Worm (Caenorhabditis elegans) whole organism, young adult: Measurements from ENCODE around the gene F28D1.6.

Experiments used
- B0035.1 ChIP-seq: sonication (generic microtip); optimal IDR thresholded peaks from 2 replicates; lab custom pipeline; 2016; ENCODE audit warnings: missing genetic modification characterization, mild to moderate bottlenecking, missing compliant biosample characterization, missing genotype, missing genetic modification reagents
- B0261.1 ChIP-seq: sonication (generic microtip); optimal IDR thresholded peaks from 2 replicates; lab custom pipeline; 2016; ENCODE audit warnings: mild to moderate bottlenecking, missing genetic modification characterization, moderate library complexity, missing compliant biosample characterization
- B0336.3 ChIP-seq: fragments of 200-800 bp; sonication (Bioruptor generic); IDR thresholded peaks from 2 replicates; pipeline ENCODE4 v1.3.6; 2022; ENCODE audit warnings: missing genetic modification characterization, missing compliant biosample characterization
- C06A6.2 ChIP-seq: fragments of 200-800 bp; sonication (Bioruptor generic); conservative IDR thresholded peaks from 2 replicates; pipeline ENCODE4 v1.3.6; 2022; ENCODE audit warnings: missing genetic modification characterization, missing compliant biosample characterization
- C17E4.6 ChIP-seq: fragments of 200-800 bp; sonication (Bioruptor generic); IDR thresholded peaks from 2 replicates; pipeline ENCODE4 v1.3.6; 2022; ENCODE audit warnings: missing genetic modification reagents, missing genetic modification characterization, missing compliant biosample characterization
- D2030.7 ChIP-seq: fragments of 200-800 bp; sonication (Bioruptor generic); IDR thresholded peaks from 2 replicates; pipeline ENCODE4 v1.3.6; 2022; ENCODE audit warnings: missing genetic modification reagents, missing genetic modification characterization, missing compliant biosample characterization
- F10E7.11 ChIP-seq: sonication (generic microtip); optimal IDR thresholded peaks from 2 replicates; lab custom pipeline; 2017; ENCODE audit warnings: mild to moderate bottlenecking, missing genetic modification characterization, moderate library complexity, missing compliant biosample characterization
- F39B2.1 ChIP-seq: fragments of 200-800 bp; sonication (Bioruptor generic); IDR thresholded peaks from 2 replicates; pipeline ENCODE4 v1.3.6; 2022; ENCODE audit warnings: missing genetic modification reagents, missing genetic modification characterization, missing compliant biosample characterization
- F52B5.7 ChIP-seq: sonication (generic microtip); optimal IDR thresholded peaks from 2 replicates; lab custom pipeline; 2016; ENCODE audit warnings: mild to moderate bottlenecking, missing genetic modification characterization, missing compliant biosample characterization
- F57C9.4 ChIP-seq: sonication (generic microtip); optimal IDR thresholded peaks from 2 replicates; lab custom pipeline; 2017; ENCODE audit warnings: mild to moderate bottlenecking, missing genetic modification characterization, missing compliant biosample characterization
- T26A5.8 ChIP-seq: sonication (generic microtip); optimal IDR thresholded peaks from 2 replicates; lab custom pipeline; 2016; ENCODE audit warnings: missing genetic modification characterization, missing compliant biosample characterization
- Y56A3A.18 ChIP-seq: fragments of 200-800 bp; sonication (Bioruptor generic); IDR thresholded peaks from 2 replicates; pipeline ENCODE4 v1.3.6; 2022; ENCODE audit warnings: missing genetic modification reagents, missing genetic modification characterization, missing compliant biosample characterization
- Y95B8A.8 ChIP-seq: fragments of 200-800 bp; sonication (Bioruptor generic); IDR thresholded peaks from 2 replicates; pipeline ENCODE4 v1.3.6; 2022; ENCODE audit warnings: missing genetic modification reagents, missing genetic modification characterization, missing compliant biosample characterization
- ZK185.1 ChIP-seq: sonication (generic microtip); optimal IDR thresholded peaks from 2 replicates; lab custom pipeline; 2016; ENCODE audit warnings: mild to moderate bottlenecking, missing genetic modification characterization, missing compliant biosample characterization; ENCODE audit not compliant: poor library complexity, severe bottlenecking
- ama-1 ChIP-seq, 3 experiments: fragments of 150-350 bp in 1 of 3; sonication (generic microtip) in 2 of 3; optimal IDR thresholded peaks; 2 replicates each; lab custom pipeline; 2014 to 2018; ENCODE audit warnings: missing biosample characterization in 2 of 3, missing genetic modification characterization in 2 of 3, missing genetic modification reagents in 2 of 3
- atf-7 ChIP-seq: sonication (generic microtip); optimal IDR thresholded peaks from 2 replicates; lab custom pipeline; 2017; ENCODE audit warnings: mild to moderate bottlenecking, missing genetic modification characterization, missing compliant biosample characterization
- attf-5 ChIP-seq: fragments of 200-800 bp; sonication (Bioruptor generic); optimal IDR thresholded peaks from 2 replicates; lab custom pipeline; 2018; ENCODE audit warnings: mild to moderate bottlenecking, missing genetic modification characterization, missing compliant biosample characterization
- cebp-2 ChIP-seq: fragments of 200-800 bp; sonication (Bioruptor generic); IDR thresholded peaks from 2 replicates; pipeline ENCODE4 v1.3.6; 2022; ENCODE audit warnings: missing genetic modification characterization, missing compliant biosample characterization
- ceh-40 ChIP-seq: fragments of 200-800 bp; sonication (Bioruptor generic); IDR thresholded peaks from 2 replicates; pipeline ENCODE4 v1.3.6; 2022; ENCODE audit warnings: missing genetic modification characterization, missing compliant biosample characterization
- ceh-79 ChIP-seq: sonication (generic microtip); optimal IDR thresholded peaks from 2 replicates; lab custom pipeline; 2017; ENCODE audit warnings: mild to moderate bottlenecking, missing genetic modification characterization, missing compliant biosample characterization
- chd-7 ChIP-seq: sonication (generic microtip); optimal IDR thresholded peaks from 2 replicates; lab custom pipeline; 2016; ENCODE audit warnings: mild to moderate bottlenecking, missing genetic modification characterization, moderate library complexity, missing compliant biosample characterization
- dpff-1 ChIP-seq: sonication (generic microtip); optimal IDR thresholded peaks from 2 replicates; lab custom pipeline; 2017; ENCODE audit warnings: mild to moderate bottlenecking, missing genetic modification characterization, missing compliant biosample characterization
- egrh-3 ChIP-seq: fragments of 200-800 bp; sonication (Bioruptor generic); IDR thresholded peaks from 2 replicates; pipeline ENCODE4 v1.3.6; 2022; ENCODE audit warnings: missing genetic modification reagents, missing genetic modification characterization, missing compliant biosample characterization
- hlh-26 ChIP-seq: fragments of 200-800 bp; sonication (Bioruptor generic); conservative IDR thresholded peaks from 2 replicates; pipeline ENCODE4 v1.3.6; 2022; ENCODE audit warnings: missing genetic modification reagents, missing genetic modification characterization, missing compliant biosample characterization
- hrde-1 ChIP-seq: sonication (generic microtip); optimal IDR thresholded peaks from 2 replicates; lab custom pipeline; 2016; ENCODE audit warnings: missing genetic modification characterization, mild to moderate bottlenecking, missing compliant biosample characterization, moderate library complexity, missing genotype, missing genetic modification reagents, borderline replicate concordance
- hsf-1 ChIP-seq: fragments of 200-800 bp; sonication (Bioruptor generic); IDR thresholded peaks from 2 replicates; pipeline ENCODE4 v1.3.6; 2022; ENCODE audit warnings: missing genetic modification reagents, missing genetic modification characterization, missing compliant biosample characterization
- lin-26 ChIP-seq: fragments of 200-800 bp; sonication (Bioruptor generic); IDR thresholded peaks from 2 replicates; pipeline ENCODE4 v1.3.6; 2022; ENCODE audit warnings: missing genetic modification reagents, missing genetic modification characterization, missing compliant biosample characterization
- lin-35 ChIP-seq, 3 experiments: fragments of 150-350 bp in 2 of 3; sonication (generic microtip) in 1 of 3; optimal IDR thresholded peaks; 2 replicates each; lab custom pipeline; 2014 to 2018; ENCODE audit warnings: missing biosample characterization in 3 of 3, missing genetic modification characterization in 3 of 3, missing genetic modification reagents in 3 of 3
- lsl-1 ChIP-seq: fragments of 200-800 bp; sonication (Bioruptor generic); optimal IDR thresholded peaks from 2 replicates; lab custom pipeline; 2018; ENCODE audit warnings: mild to moderate bottlenecking, missing genetic modification characterization, moderate library complexity, missing compliant biosample characterization
- mel-28 ChIP-seq: sonication (generic microtip); optimal IDR thresholded peaks from 2 replicates; lab custom pipeline; 2016; ENCODE audit warnings: borderline replicate concordance, mild to moderate bottlenecking, missing genetic modification characterization, missing compliant biosample characterization
- mxl-1 ChIP-seq: sonication (generic microtip); optimal IDR thresholded peaks from 2 replicates; lab custom pipeline; 2016; ENCODE audit warnings: missing genetic modification characterization, missing compliant biosample characterization
- nfyb-1 ChIP-seq: fragments of 200-800 bp; sonication (Bioruptor generic); IDR thresholded peaks from 2 replicates; pipeline ENCODE4 v1.3.6; 2022; ENCODE audit warnings: missing genetic modification reagents, missing genetic modification characterization, missing compliant biosample characterization
- pha-4 ChIP-seq: fragments of 150-350 bp; sonication (generic microtip); optimal IDR thresholded peaks from 2 replicates; lab custom pipeline; 2014; ENCODE audit warnings: missing biosample characterization, missing genetic modification reagents, missing genetic modification characterization
- repo-1 ChIP-seq: sonication (generic microtip); optimal IDR thresholded peaks from 2 replicates; lab custom pipeline; 2017; ENCODE audit warnings: mild to moderate bottlenecking, missing genetic modification characterization, missing compliant biosample characterization
- sea-2 ChIP-seq: fragments of 200-800 bp; sonication (Bioruptor generic); IDR thresholded peaks from 2 replicates; pipeline ENCODE4 v1.3.6; 2022; ENCODE audit warnings: missing genetic modification characterization, missing compliant biosample characterization
- snpc-1.1 ChIP-seq: sonication (generic microtip); optimal IDR thresholded peaks from 2 replicates; lab custom pipeline; 2017; ENCODE audit warnings: missing genetic modification characterization, mild to moderate bottlenecking, missing compliant biosample characterization, antibody characterized with exemption, moderate library complexity, missing genotype, missing genetic modification reagents; ENCODE audit not compliant: insufficient read depth
- snpc-1.3 ChIP-seq: sonication (generic microtip); optimal IDR thresholded peaks from 2 replicates; lab custom pipeline; 2017; ENCODE audit warnings: missing genetic modification characterization, mild to moderate bottlenecking, missing compliant biosample characterization, antibody characterized with exemption, moderate library complexity, missing genotype, missing genetic modification reagents; ENCODE audit not compliant: insufficient read depth
- snpc-3.4 ChIP-seq: sonication (generic microtip); optimal IDR thresholded peaks from 2 replicates; lab custom pipeline; 2017; ENCODE audit warnings: missing genetic modification characterization, mild to moderate bottlenecking, missing compliant biosample characterization, antibody characterized with exemption, moderate library complexity, missing genotype, missing genetic modification reagents
- tlf-1 ChIP-seq: fragments of 200-800 bp; sonication (Bioruptor generic); optimal IDR thresholded peaks from 2 replicates; lab custom pipeline; 2018; ENCODE audit warnings: mild to moderate bottlenecking, missing genetic modification characterization, missing compliant biosample characterization
- unc-62 ChIP-seq: fragments of 150-350 bp; optimal IDR thresholded peaks from 2 replicates; lab custom pipeline; 2014; ENCODE audit warnings: missing biosample characterization, missing genetic modification reagents, missing genetic modification characterization
- xnd-1 ChIP-seq: sonication (generic microtip); optimal IDR thresholded peaks from 2 replicates; lab custom pipeline; 2016; ENCODE audit warnings: missing genotype, missing genetic modification reagents, missing genetic modification characterization, missing compliant biosample characterization
- zfh-2 ChIP-seq: fragments of 200-800 bp; sonication (Bioruptor generic); conservative IDR thresholded peaks from 2 replicates; pipeline ENCODE4 v1.3.6; 2022; ENCODE audit warnings: missing genetic modification reagents, missing genetic modification characterization, missing compliant biosample characterization
- ztf-25 ChIP-seq: fragments of 200-800 bp; sonication (Bioruptor generic); IDR thresholded peaks from 2 replicates; pipeline ENCODE4 v1.3.6; 2022; ENCODE audit warnings: missing genetic modification reagents, missing genetic modification characterization, missing compliant biosample characterization
- ztf-28 ChIP-seq: fragments of 200-800 bp; sonication (Bioruptor generic); IDR thresholded peaks from 2 replicates; pipeline ENCODE4 v1.3.6; 2022; ENCODE audit warnings: missing genetic modification reagents, missing genetic modification characterization, missing compliant biosample characterization

The F28D1.6 gene

ce11 chrIV:12396645-12397258 is 11.8 kb upstream of the F28D1.6 start:
- TF ChIP-seq B0261.1 (tag; lab: Kevin White, UChicago) (no peak), cebp-2 (GFP tag; lab: Robert Waterston, UW) (0 out of 2 replicates have a peak, but pooled peaks have one; percentile 41), sea-2 (no peak)

ce11 chrIV:12391003-12391637 is 6.2 kb upstream of the F28D1.6 start, which contains the start of the genes rps-23 and dpm-3:
rps-23 (minus strand) TSS chrIV:12391053.
dpm-3 (plus strand) TSS chrIV:12391587.
- peak; percentile 94 for TF ChIP-seq snpc-1.3 (tag; lab: Kevin White, UChicago)
- TF ChIP-seq mxl-1 (tag; lab: Kevin White, UChicago) = no peak
- TF ChIP-seq F57C9.4 (tag; lab: Kevin White, UChicago) = no peak
- TF ChIP-seq C06A6.2 (GFP tag; lab: Robert Waterston, UW) = peak; percentile 52
- peak; percentile 60; the same call in 1 of the 2 replicates for TF ChIP-seq B0336.3 (GFP tag; lab: Robert Waterston, UW)
- TF ChIP-seq C17E4.6 (GFP tag; lab: Robert Waterston, UW) = peak; percentile 75; the same call in 1 of the 2 replicates
- TF ChIP-seq ztf-25 (GFP tag; lab: Robert Waterston, UW) = peak; percentile 96
- TF ChIP-seq T26A5.8 (tag; lab: Kevin White, UChicago) = no peak
- no peak for TF ChIP-seq unc-62 (GFP tag; lab: Kevin White, UChicago)
- peak; percentile 94 for TF ChIP-seq Y95B8A.8 (GFP tag; lab: Robert Waterston, UW)
- peak; percentile 93 for TF ChIP-seq pha-4
- peak; percentile 98 for TF ChIP-seq lsl-1 (GFP tag; lab: Kevin White, UChicago)
- peak; percentile 61; the same call in 1 of the 2 replicates for TF ChIP-seq lin-26 (GFP tag; lab: Robert Waterston, UW)
- peak in 2 of 3 experiments; percentile 18 to 86 for TF ChIP-seq lin-35 (GFP tag; optimal IDR thresholded peaks at IDR 0.05; lab: Kevin White, UChicago)
- TF ChIP-seq chd-7 (tag; lab: Kevin White, UChicago) = peak; percentile 33
- peak; percentile 14 for TF ChIP-seq mel-28 (tag; lab: Kevin White, UChicago)
- peak; percentile 58; the same call in 1 of the 2 replicates for TF ChIP-seq zfh-2 (GFP tag; lab: Robert Waterston, UW)
- TF ChIP-seq nfyb-1 = peak; percentile 91
- TF ChIP-seq B0035.1 (tag; lab: Kevin White, UChicago) = peak; percentile 40
- peak; percentile 91; the same call in 1 of the 2 replicates for TF ChIP-seq cebp-2 (GFP tag; lab: Robert Waterston, UW)
- TF ChIP-seq ztf-28 (GFP tag; lab: Robert Waterston, UW) = peak; percentile 98
- peak; percentile 68 for TF ChIP-seq xnd-1 (tag; lab: Kevin White, UChicago)
- peak; percentile 56 for TF ChIP-seq atf-7
- TF ChIP-seq F10E7.11 (tag; lab: Kevin White, UChicago) = no peak
- TF ChIP-seq ZK185.1 (tag; lab: Kevin White, UChicago) = peak; percentile 91
- peak; percentile 84 for TF ChIP-seq Y56A3A.18
- TF ChIP-seq repo-1 (tag; lab: Kevin White, UChicago) = peak; percentile 42
- no peak for TF ChIP-seq ama-1 (optimal IDR thresholded peaks at IDR 0.05; lab: Kevin White, UChicago)
- no peak for TF ChIP-seq ama-1 (GFP tag; optimal IDR thresholded peaks at IDR 0.05; lab: Kevin White, UChicago)
- peak; percentile 69 for TF ChIP-seq hrde-1 (tag; lab: Kevin White, UChicago)
- peak; percentile 85 for TF ChIP-seq egrh-3 (GFP tag; lab: Robert Waterston, UW)
- no peak for TF ChIP-seq ceh-79
- TF ChIP-seq D2030.7 (GFP tag; lab: Robert Waterston, UW) = peak; percentile 95
- peak; percentile 86 for TF ChIP-seq ceh-40 (GFP tag; lab: Robert Waterston, UW)
- TF ChIP-seq snpc-1.1 = peak; percentile 30
- TF ChIP-seq F39B2.1 (GFP tag; lab: Robert Waterston, UW) = peak; percentile 81; the same call in 1 of the 2 replicates
- TF ChIP-seq hsf-1 (GFP tag; lab: Robert Waterston, UW) = peak; percentile 76
- peak; percentile 75 for TF ChIP-seq snpc-3.4
- TF ChIP-seq attf-5 (GFP tag; lab: Kevin White, UChicago) = peak; percentile 95
- TF ChIP-seq tlf-1 (GFP tag; lab: Kevin White, UChicago) = peak; percentile 95
- no peak for TF ChIP-seq dpff-1 (tag; lab: Kevin White, UChicago)
- peak; percentile 71 for TF ChIP-seq F52B5.7 (tag; lab: Kevin White, UChicago)
- TF ChIP-seq hlh-26 (GFP tag; lab: Robert Waterston, UW) = no peak
